Fruit fly (Drosophila melanogaster) whole organism, wandering third instar larva: ENCODE data around the gene Gld2.

Experiments used
- Abd-B ChIP-seq: fragments of >200 bp; optimal IDR thresholded peaks from 2 replicates; lab custom pipeline; 2017; ENCODE audit warnings: missing biosample characterization, missing genetic modification characterization
- CG32264 ChIP-seq: fragments of 200-800 bp; sonication (Bioruptor generic); optimal IDR thresholded peaks from 2 replicates; lab custom pipeline; 2016; ENCODE audit warnings: missing biosample characterization, missing genetic modification characterization
- CrebA ChIP-seq: fragments of 200-800 bp; sonication (Bioruptor generic); optimal IDR thresholded peaks from 2 replicates; lab custom pipeline; 2016; ENCODE audit warnings: missing biosample characterization, mild to moderate bottlenecking, missing genetic modification characterization, borderline replicate concordance
- Mio ChIP-seq: sonication (Bioruptor generic); optimal IDR thresholded peaks from 2 replicates; lab custom pipeline; 2016; ENCODE audit warnings: missing biosample characterization, missing genetic modification characterization
- Myc ChIP-seq: fragments of >200 bp; optimal IDR thresholded peaks from 2 replicates; lab custom pipeline; 2017
- br ChIP-seq: fragments of 200-800 bp; sonication (Bioruptor generic); optimal IDR thresholded peaks from 2 replicates; lab custom pipeline; 2016; ENCODE audit warnings: missing biosample characterization, missing genetic modification characterization
- fru ChIP-seq: fragments of 200-800 bp; sonication (Bioruptor generic); optimal IDR thresholded peaks from 3 replicates; lab custom pipeline; 2016; ENCODE audit warnings: missing biosample characterization, mild to moderate bottlenecking, missing genetic modification characterization
- h ChIP-seq: fragments of 200-800 bp; sonication (Bioruptor generic); optimal IDR thresholded peaks from 3 replicates; lab custom pipeline; 2016; ENCODE audit warnings: missing biosample characterization, mild to moderate bottlenecking, missing genetic modification characterization
- pan ChIP-seq: fragments of >200 bp; optimal IDR thresholded peaks from 2 replicates; lab custom pipeline; 2017
- psq ChIP-seq: fragments of 200-800 bp; sonication (Bioruptor generic); optimal IDR thresholded peaks from 3 replicates; lab custom pipeline; 2017; ENCODE audit warnings: missing biosample characterization, mild to moderate bottlenecking, missing genetic modification characterization, moderate library complexity
- woc ChIP-seq: sonication (Bioruptor generic); optimal IDR thresholded peaks from 2 replicates; lab custom pipeline; 2016; ENCODE audit warnings: missing biosample characterization, mild to moderate bottlenecking, missing genetic modification characterization

DNA sequence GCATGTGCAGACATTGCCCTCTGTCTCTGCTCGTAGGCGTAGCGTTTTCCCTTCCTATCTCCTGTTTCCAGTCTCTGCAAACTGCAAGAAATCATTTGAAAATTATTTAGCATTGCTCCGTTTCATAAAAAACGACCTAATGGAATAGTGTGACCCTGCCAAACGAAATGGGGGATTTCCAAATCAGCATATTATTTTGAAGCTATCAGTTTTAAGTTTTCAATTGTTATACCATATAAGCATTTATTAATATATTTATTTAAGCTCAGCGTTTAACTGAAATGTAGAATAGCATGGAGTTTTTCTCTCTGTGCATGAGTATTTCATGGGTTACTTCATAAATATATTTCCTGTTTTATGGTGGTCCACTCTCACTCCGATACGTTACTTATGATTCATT lies 29.4 kb upstream of the Gld2 start:
- TF ChIP-seq Myc (lab: Kevin White, UChicago) (no peak), psq (GFP tag; lab: Kevin White, UChicago) (no peak), woc (GFP tag; lab: Kevin White, UChicago) (no peak), CG32264 (no peak), pan (lab: Kevin White, UChicago) (no peak), fru (GFP tag; lab: Kevin White, UChicago) (no peak), br (GFP tag; lab: Kevin White, UChicago) (no peak), CrebA (GFP tag; lab: Kevin White, UChicago) (no peak), Abd-B (GFP tag; lab: Kevin White, UChicago) (no peak), h (GFP tag; lab: Kevin White, UChicago) (no peak), Mio (GFP tag; lab: Kevin White, UChicago) (no peak)
